Fruit fly (Drosophila melanogaster): Measurements from ENCODE around the gene CG11927.
A peak's percentile ranks its signal among the peaks of the same experiment; 100 is the strongest.

CG11927 gene

dm6 chr2L:4847191-4847853, at the start of gene CG11927, which contains the start of gene mxt (continued):
- TF ChIP-seq peb (GFP tag; IDR thresholded peaks at IDR 0.05): no peak
- peak in 1 of 3 experiments; percentile 35 for TF ChIP-seq lola (GFP tag; optimal IDR thresholded peaks at IDR 0.05)
- peak; percentile 68 for TF ChIP-seq CG3995 (GFP tag; optimal IDR thresholded peaks at IDR 0.05)
- TF ChIP-seq CG10543 (GFP tag; optimal IDR thresholded peaks at IDR 0.05): peak; percentile 56
- peak; percentile 27; the same call in 1 of the 3 replicates for TF ChIP-seq Mrtf (GFP tag; IDR thresholded peaks at IDR 0.05)
- no peak for TF ChIP-seq Vsx1 (GFP tag; optimal IDR thresholded peaks at IDR 0.05)
- peak; percentile 8 for TF ChIP-seq CG8944 (GFP tag; optimal IDR thresholded peaks at IDR 0.05)
- TF ChIP-seq tin (GFP tag; optimal IDR thresholded peaks at IDR 0.05): peak; percentile 69
- TF ChIP-seq bigmax (GFP tag; optimal IDR thresholded peaks at IDR 0.05): no peak
- no peak for TF ChIP-seq CG9876 (GFP tag; optimal IDR thresholded peaks at IDR 0.05)
- no peak for TF ChIP-seq Taf1 (GFP tag; IDR thresholded peaks at IDR 0.05)
- no peak for TF ChIP-seq D19B (GFP tag; optimal IDR thresholded peaks at IDR 0.05)
- no peak for TF ChIP-seq CG15011 (GFP tag; optimal IDR thresholded peaks at IDR 0.05)
- TF ChIP-seq Kr (GFP tag; optimal IDR thresholded peaks at IDR 0.05): no peak
- no peak for TF ChIP-seq Side (GFP tag; optimal IDR thresholded peaks at IDR 0.05)
- peak; percentile 68 for TF ChIP-seq az2 (GFP tag; optimal IDR thresholded peaks at IDR 0.05)
- TF ChIP-seq Rx (GFP tag; IDR thresholded peaks at IDR 0.05): 0 out of 2 replicates have a peak, but pooled peaks have one; percentile 13
- TF ChIP-seq CG17359 (tag; optimal IDR thresholded peaks at IDR 0.05): peak; percentile 8
- TF ChIP-seq nmo (GFP tag; optimal IDR thresholded peaks at IDR 0.05): peak; percentile 54
- TF ChIP-seq Asciz (GFP tag; optimal IDR thresholded peaks at IDR 0.05): no peak
- TF ChIP-seq CG11695 (GFP tag; IDR thresholded peaks at IDR 0.05): no peak
- TF ChIP-seq CG12391 (tag; optimal IDR thresholded peaks at IDR 0.05): peak; percentile 52
- peak; percentile 21 for TF ChIP-seq CG4820 (GFP tag; optimal IDR thresholded peaks at IDR 0.05)
- 0 out of 2 replicates have a peak, but pooled peaks have one; percentile 45 for TF ChIP-seq CG14014 (GFP tag; IDR thresholded peaks at IDR 0.05)
- no peak for TF ChIP-seq btn (GFP tag; optimal IDR thresholded peaks at IDR 0.05)
- TF ChIP-seq Rfx (GFP tag; IDR thresholded peaks at IDR 0.05): peak; percentile 80
- no peak for TF ChIP-seq fd64A (GFP tag; optimal IDR thresholded peaks at IDR 0.05)
- no peak for TF ChIP-seq gsb-n (tag; optimal IDR thresholded peaks at IDR 0.05)
- TF ChIP-seq run (tag; optimal IDR thresholded peaks at IDR 0.05): no peak
- no peak for TF ChIP-seq eyg (GFP tag; optimal IDR thresholded peaks at IDR 0.05)
- TF ChIP-seq nau (GFP tag; optimal IDR thresholded peaks at IDR 0.05): no peak
- peak; percentile 89 for TF ChIP-seq amos (GFP tag; IDR thresholded peaks at IDR 0.05; ENCODE audit: partially characterized antibody)
- no peak for TF ChIP-seq gt (GFP tag; IDR thresholded peaks at IDR 0.05)
- TF ChIP-seq YL-1 (GFP tag; optimal IDR thresholded peaks at IDR 0.05): no peak
- peak in 1 of 2 experiments; percentile 30 for TF ChIP-seq Pdp1 (GFP tag; optimal IDR thresholded peaks at IDR 0.05)
- no peak for TF ChIP-seq CG8281 (tag; optimal IDR thresholded peaks at IDR 0.05)
- TF ChIP-seq Dll (GFP tag; IDR thresholded peaks at IDR 0.05; ENCODE audit: partially characterized antibody): peak; percentile 93
- no peak for TF ChIP-seq CG6175 (GFP tag; IDR thresholded peaks at IDR 0.05)
- TF ChIP-seq CG4730 (GFP tag; IDR thresholded peaks at IDR 0.05): no peak
- TF ChIP-seq CG7839 (tag; optimal IDR thresholded peaks at IDR 0.05): no peak
- TF ChIP-seq Tbp (GFP tag; optimal IDR thresholded peaks at IDR 0.05): no peak
- TF ChIP-seq gro (GFP tag; optimal IDR thresholded peaks at IDR 0.05): no peak
- TF ChIP-seq hth (optimal IDR thresholded peaks at IDR 0.05): no peak
- TF ChIP-seq crc (GFP tag; optimal IDR thresholded peaks at IDR 0.05): no peak
- TF ChIP-seq tx (GFP tag; optimal IDR thresholded peaks at IDR 0.05): peak; percentile 43
- peak; percentile 62 for TF ChIP-seq ind (GFP tag; optimal IDR thresholded peaks at IDR 0.05)
- no peak for TF ChIP-seq mirr (GFP tag; optimal IDR thresholded peaks at IDR 0.05)
- TF ChIP-seq tna (GFP tag; IDR thresholded peaks at IDR 0.05; ENCODE audit: partially characterized antibody): peak; percentile 77
- TF ChIP-seq CG12236 (GFP tag; optimal IDR thresholded peaks at IDR 0.05): no peak
- TF ChIP-seq CG10979 (tag; optimal IDR thresholded peaks at IDR 0.05): no peak
